Worm (Caenorhabditis elegans) whole organism, late embryonic: ENCODE data around the gene str-20.

ENCODE experiments used
- elt-4 ChIP-seq: sonication (generic microtip); optimal IDR thresholded peaks from 2 replicates; lab custom pipeline; 2016; ENCODE audit warnings: missing genetic modification characterization, missing compliant biosample characterization
- ets-4 ChIP-seq: sonication (generic microtip); optimal IDR thresholded peaks from 2 replicates; lab custom pipeline; 2016; ENCODE audit warnings: missing genetic modification characterization, missing compliant biosample characterization
- fax-1 ChIP-seq: sonication (generic microtip); optimal IDR thresholded peaks from 2 replicates; lab custom pipeline; 2016; ENCODE audit warnings: missing genotype, missing genetic modification characterization, missing compliant biosample characterization
- fkh-10 ChIP-seq: fragments of 150-350 bp; optimal IDR thresholded peaks from 2 replicates; lab custom pipeline; 2014; ENCODE audit warnings: missing biosample characterization, missing genetic modification reagents, missing genetic modification characterization
- hlh-6 ChIP-seq: sonication (generic microtip); optimal IDR thresholded peaks from 2 replicates; lab custom pipeline; 2016; ENCODE audit warnings: missing genotype, missing genetic modification characterization, missing compliant biosample characterization
- nhr-11 ChIP-seq: fragments of 150-350 bp; optimal IDR thresholded peaks from 2 replicates; lab custom pipeline; 2014; ENCODE audit warnings: missing biosample characterization, missing genetic modification characterization
- pqm-1 ChIP-seq: sonication (generic microtip); optimal IDR thresholded peaks from 2 replicates; lab custom pipeline; 2016; ENCODE audit warnings: missing genetic modification characterization, missing compliant biosample characterization
- ref-2 ChIP-seq: sonication (generic microtip); optimal IDR thresholded peaks from 2 replicates; lab custom pipeline; 2016; ENCODE audit warnings: missing genetic modification characterization, missing compliant biosample characterization
- sox-4 ChIP-seq: sonication (generic microtip); optimal IDR thresholded peaks from 2 replicates; lab custom pipeline; 2017; ENCODE audit warnings: mild to moderate bottlenecking, missing genetic modification characterization, inconsistent platforms, missing compliant biosample characterization
- unc-42 ChIP-seq: sonication (generic microtip); optimal IDR thresholded peaks from 2 replicates; lab custom pipeline; 2016; ENCODE audit warnings: missing genotype, missing genetic modification characterization, missing compliant biosample characterization
- zip-5 ChIP-seq: sonication (generic microtip); optimal IDR thresholded peaks from 2 replicates; lab custom pipeline; 2016; ENCODE audit warnings: missing genetic modification characterization, missing compliant biosample characterization

- TF ChIP-seq fax-1, result no peak
- no peak for TF ChIP-seq fkh-10 (GFP tag; lab: Kevin White, UChicago)
- no peak for TF ChIP-seq zip-5 (tag; lab: Kevin White, UChicago)
- no peak for TF ChIP-seq ref-2 (tag; lab: Kevin White, UChicago)
- TF ChIP-seq elt-4, result no peak
- no peak for TF ChIP-seq nhr-11 (tag; lab: Kevin White, UChicago)
- TF ChIP-seq sox-4, result no peak
- no peak for TF ChIP-seq pqm-1 (tag; lab: Kevin White, UChicago)
- TF ChIP-seq ets-4 (tag; lab: Kevin White, UChicago), result no peak
- TF ChIP-seq hlh-6 (tag; lab: Kevin White, UChicago), result no peak
- TF ChIP-seq unc-42 (tag; lab: Kevin White, UChicago), result no peak
These were observed 41.0 kb downstream of the str-20 start for ce11 chrV:797241-797640.
